Worm (Caenorhabditis elegans): ENCODE data around the gene npr-16.

ce11 chrX:3548716-3549115 is 30.1 kb downstream of the npr-16 start:
- TF ChIP-seq snpc-4 (GFP tag; optimal IDR thresholded peaks at IDR 0.05) (no peak), snpc-4 (tag; optimal IDR thresholded peaks at IDR 0.05) (no peak), unc-62 (GFP tag; optimal IDR thresholded peaks at IDR 0.05) (no peak), unc-130 (GFP tag; optimal IDR thresholded peaks at IDR 0.05) (no peak), ekl-4 (GFP tag; IDR thresholded peaks at IDR 0.05) (no peak), Y67H2A.10 (GFP tag; conservative IDR thresholded peaks at IDR 0.05) (no peak), madf-3 (GFP tag; IDR thresholded peaks at IDR 0.05) (no peak), pbrm-1 (GFP tag; IDR thresholded peaks at IDR 0.05) (no peak), efl-1 (GFP tag; optimal IDR thresholded peaks at IDR 0.05) (no peak), mel-28 (tag; optimal IDR thresholded peaks at IDR 0.05; ENCODE audit: borderline replicate concordance) (no peak), rec-8 (tag; optimal IDR thresholded peaks at IDR 0.05) (no peak)

All from whole organism, young adult.